Fruit fly (Drosophila melanogaster) whole organism, embryonic: Measurements from ENCODE around the gene CG16710.

Experiments used
- BEAF-32 ChIP-seq: fragments of 200-800 bp; sonication (Bioruptor generic); optimal IDR thresholded peaks from 3 replicates; lab custom pipeline; 2017; ENCODE audit warnings: missing biosample characterization, missing genetic modification characterization, mild to moderate bottlenecking, moderate library complexity, missing genetic modification reagents
- CG10274 ChIP-seq: fragments of 200-800 bp; sonication (Bioruptor generic); optimal IDR thresholded peaks from 3 replicates; lab custom pipeline; 2017; ENCODE audit warnings: missing biosample characterization, mild to moderate bottlenecking, missing genetic modification characterization
- CG10654 ChIP-seq: fragments of 200-800 bp; sonication (Bioruptor generic); optimal IDR thresholded peaks from 2 replicates; lab custom pipeline; 2016; ENCODE audit warnings: missing biosample characterization, missing genetic modification characterization
- CG11085 ChIP-seq: fragments of 200-800 bp; sonication (Bioruptor generic); IDR thresholded peaks from 2 replicates; pipeline ENCODE4 v1.3.6; 2022; ENCODE audit warnings: missing biosample characterization, missing genetic modification characterization
- CG11456 ChIP-seq: fragments of 200-800 bp; sonication (Bioruptor generic); IDR thresholded peaks from 3 replicates; pipeline ENCODE4 v1.3.6; 2022; ENCODE audit warnings: missing biosample characterization, missing genetic modification characterization
- CG12236 ChIP-seq: fragments of 200-800 bp; sonication (Bioruptor generic); optimal IDR thresholded peaks from 2 replicates; lab custom pipeline; 2016; ENCODE audit warnings: missing biosample characterization, missing genetic modification characterization
- CG12299 ChIP-seq: fragments of 200-800 bp; sonication (Bioruptor generic); optimal IDR thresholded peaks from 2 replicates; lab custom pipeline; 2018; ENCODE audit warnings: missing biosample characterization, mild to moderate bottlenecking, missing genetic modification characterization
- CG12744 ChIP-seq: fragments of 200-800 bp; sonication (Bioruptor generic); optimal IDR thresholded peaks from 2 replicates; lab custom pipeline; 2016; ENCODE audit warnings: missing biosample characterization, missing genetic modification characterization
- CG14050 ChIP-seq: fragments of 200-800 bp; sonication (Bioruptor generic); IDR thresholded peaks from 3 replicates; pipeline ENCODE4 v1.3.6; 2022; ENCODE audit warnings: missing biosample characterization, missing genetic modification characterization
- CG1792 ChIP-seq: fragments of 200-800 bp; sonication (Bioruptor generic); optimal IDR thresholded peaks from 2 replicates; lab custom pipeline; 2016; ENCODE audit warnings: missing biosample characterization, missing genetic modification characterization
- CG18011 ChIP-seq: fragments of 200-800 bp; sonication (Bioruptor generic); optimal IDR thresholded peaks from 2 replicates; lab custom pipeline; 2017; ENCODE audit warnings: missing biosample characterization, missing genetic modification characterization, mild to moderate bottlenecking, moderate library complexity, missing genotype
- CG18599 ChIP-seq: fragments of 200-800 bp; sonication (Bioruptor generic); optimal IDR thresholded peaks from 3 replicates; lab custom pipeline; 2017; ENCODE audit warnings: missing biosample characterization, missing genetic modification characterization, mild to moderate bottlenecking, moderate library complexity, missing genetic modification reagents
- CG30431 ChIP-seq: fragments of 200-800 bp; sonication (Bioruptor generic); optimal IDR thresholded peaks from 2 replicates; lab custom pipeline; 2017; ENCODE audit warnings: missing biosample characterization, missing genetic modification characterization
- CG3065 ChIP-seq: fragments of 200-800 bp; sonication (Bioruptor generic); optimal IDR thresholded peaks from 2 replicates; lab custom pipeline; 2016; ENCODE audit warnings: missing biosample characterization, missing genetic modification characterization
- CG31365 ChIP-seq: fragments of 200-800 bp; sonication (Bioruptor generic); optimal IDR thresholded peaks from 2 replicates; lab custom pipeline; 2018; ENCODE audit warnings: missing biosample characterization, mild to moderate bottlenecking, missing genetic modification characterization
- CG3281 ChIP-seq: fragments of 200-800 bp; sonication (Bioruptor generic); optimal IDR thresholded peaks from 3 replicates; lab custom pipeline; 2017; ENCODE audit warnings: missing biosample characterization, mild to moderate bottlenecking, missing genetic modification characterization
- CG34376 ChIP-seq: fragments of 200-800 bp; sonication (Bioruptor generic); optimal IDR thresholded peaks from 2 replicates; lab custom pipeline; 2018; ENCODE audit warnings: missing biosample characterization, mild to moderate bottlenecking, missing genetic modification characterization
- CG3995 ChIP-seq: fragments of 200-800 bp; sonication (Bioruptor generic); optimal IDR thresholded peaks from 3 replicates; lab custom pipeline; 2016; ENCODE audit warnings: missing biosample characterization, missing genetic modification characterization
- CG42726 ChIP-seq: fragments of 200-800 bp; sonication (Bioruptor generic); IDR thresholded peaks from 2 replicates; pipeline ENCODE4 v1.3.6; 2022; ENCODE audit warnings: missing biosample characterization, missing genetic modification characterization; ENCODE audit not compliant: partially characterized antibody
- CG7928 ChIP-seq: fragments of 200-800 bp; sonication (Bioruptor generic); optimal IDR thresholded peaks from 2 replicates; lab custom pipeline; 2017; ENCODE audit warnings: missing biosample characterization, mild to moderate bottlenecking, missing genetic modification characterization
- CG8359 ChIP-seq: fragments of 200-800 bp; sonication (Bioruptor generic); optimal IDR thresholded peaks from 2 replicates; lab custom pipeline; 2017; ENCODE audit warnings: missing biosample characterization, mild to moderate bottlenecking, missing genetic modification characterization, borderline replicate concordance
- CG8765 ChIP-seq: fragments of 200-800 bp; sonication (Bioruptor generic); IDR thresholded peaks from 2 replicates; pipeline ENCODE4 v1.3.6; 2022; ENCODE audit warnings: missing biosample characterization, missing genetic modification characterization
- CkIIα-i1 ChIP-seq: fragments of 200-800 bp; sonication (Bioruptor generic); IDR thresholded peaks from 2 replicates; pipeline ENCODE4 v1.3.6; 2022; ENCODE audit warnings: missing biosample characterization, missing genetic modification characterization
- CrebB ChIP-seq: fragments of 200-800 bp; sonication (Bioruptor generic); optimal IDR thresholded peaks from 3 replicates; lab custom pipeline; 2018; ENCODE audit warnings: missing biosample characterization, mild to moderate bottlenecking, missing genetic modification characterization
- Deaf1 ChIP-seq: fragments of 200-800 bp; optimal IDR thresholded peaks from 3 replicates; lab custom pipeline; 2019; ENCODE audit warnings: missing biosample characterization, mild to moderate bottlenecking, missing genetic modification characterization, moderate library complexity
- Dfd ChIP-seq, 2 experiments: fragments of >200 bp; optimal IDR thresholded peaks; 2 replicates each; lab custom pipeline; 2017; ENCODE audit warnings: missing biosample characterization in 2 of 2, missing genetic modification characterization in 2 of 2
- Doc3 ChIP-seq: fragments of 200-800 bp; sonication (Bioruptor generic); IDR thresholded peaks from 3 replicates; pipeline ENCODE4 v1.3.6; 2022; ENCODE audit warnings: missing biosample characterization, missing genetic modification characterization; ENCODE audit not compliant: partially characterized antibody
- E2f2 ChIP-seq: fragments of 200-800 bp; sonication (Bioruptor generic); IDR thresholded peaks from 2 replicates; pipeline ENCODE4 v1.3.6; 2022; ENCODE audit warnings: missing biosample characterization, missing genetic modification characterization
- Hmr ChIP-seq: fragments of 200-800 bp; sonication (Bioruptor generic); optimal IDR thresholded peaks from 3 replicates; lab custom pipeline; 2017; ENCODE audit warnings: mild to moderate bottlenecking, missing biosample characterization, missing genetic modification reagents, missing genetic modification characterization
- Hr51 ChIP-seq, 2 experiments: fragments of 200-800 bp; sonication (Bioruptor generic); optimal IDR thresholded peaks; 2 replicates in 1 of 2; 3 replicates in 1 of 2; lab custom pipeline; 2016 to 2018; ENCODE audit warnings: missing biosample characterization in 2 of 2, missing genetic modification characterization in 2 of 2, mild to moderate bottlenecking in 1 of 2, moderate library complexity in 1 of 2
- Lim3 ChIP-seq: fragments of 200-800 bp; sonication (Bioruptor generic); IDR thresholded peaks from 2 replicates; pipeline ENCODE4 v1.3.6; 2022; ENCODE audit warnings: missing biosample characterization, missing genetic modification characterization
- MESR4 ChIP-seq: fragments of 200-800 bp; sonication (Bioruptor generic); optimal IDR thresholded peaks from 2 replicates; lab custom pipeline; 2018; ENCODE audit warnings: missing biosample characterization, mild to moderate bottlenecking, missing genetic modification characterization, moderate library complexity
- Nf-YA ChIP-seq: fragments of 200-800 bp; sonication (Bioruptor generic); IDR thresholded peaks from 2 replicates; pipeline ENCODE4 v1.3.6; 2022; ENCODE audit warnings: missing biosample characterization, missing genetic modification characterization
- Oli ChIP-seq: fragments of 200-800 bp; sonication (Bioruptor generic); optimal IDR thresholded peaks from 2 replicates; lab custom pipeline; 2018; ENCODE audit warnings: missing biosample characterization, mild to moderate bottlenecking, missing genetic modification characterization, moderate library complexity
- Opbp ChIP-seq: fragments of 200-800 bp; sonication (Bioruptor generic); IDR thresholded peaks from 3 replicates; pipeline ENCODE4 v1.3.6; 2022; ENCODE audit warnings: missing biosample characterization, missing genetic modification characterization; ENCODE audit not compliant: partially characterized antibody
- Ravus ChIP-seq: fragments of 200-800 bp; sonication (Bioruptor generic); IDR thresholded peaks from 2 replicates; pipeline ENCODE4 v1.3.6; 2022; ENCODE audit warnings: missing biosample characterization, missing genetic modification characterization
- Sox102F ChIP-seq: fragments of 200-800 bp; sonication (Bioruptor generic); optimal IDR thresholded peaks from 2 replicates; lab custom pipeline; 2018; ENCODE audit warnings: missing biosample characterization, mild to moderate bottlenecking, missing genetic modification characterization, moderate library complexity
- bigmax ChIP-seq: fragments of 200-800 bp; sonication (Bioruptor generic); optimal IDR thresholded peaks from 2 replicates; lab custom pipeline; 2018; ENCODE audit warnings: missing biosample characterization, mild to moderate bottlenecking, missing genetic modification characterization
- dati ChIP-seq: fragments of 200-800 bp; sonication (Bioruptor generic); IDR thresholded peaks from 2 replicates; pipeline ENCODE4 v1.3.6; 2022; ENCODE audit warnings: missing biosample characterization, missing genetic modification characterization
- gem ChIP-seq: fragments of 200-800 bp; sonication (Bioruptor generic); optimal IDR thresholded peaks from 2 replicates; lab custom pipeline; 2019; ENCODE audit warnings: missing biosample characterization, mild to moderate bottlenecking, missing genetic modification characterization, moderate library complexity
- jing ChIP-seq: fragments of 200-800 bp; sonication (Bioruptor generic); optimal IDR thresholded peaks from 2 replicates; lab custom pipeline; 2018; ENCODE audit warnings: missing biosample characterization, mild to moderate bottlenecking, missing genetic modification characterization
- kay ChIP-seq: fragments of 200-800 bp; sonication (Bioruptor generic); optimal IDR thresholded peaks from 2 replicates; lab custom pipeline; 2016; ENCODE audit warnings: missing biosample characterization, missing genetic modification characterization
- klu ChIP-seq: fragments of 200-800 bp; sonication (Bioruptor generic); IDR thresholded peaks from 2 replicates; pipeline ENCODE4 v1.3.6; 2022; ENCODE audit warnings: missing biosample characterization, missing genetic modification characterization
- mld ChIP-seq: fragments of 200-800 bp; sonication (Bioruptor generic); IDR thresholded peaks from 3 replicates; pipeline ENCODE4 v1.3.6; 2022; ENCODE audit warnings: missing biosample characterization, missing genetic modification characterization; ENCODE audit not compliant: partially characterized antibody
- otp ChIP-seq: fragments of 200-800 bp; sonication (Bioruptor generic); IDR thresholded peaks from 3 replicates; pipeline ENCODE4, ENCODE4 v1.3.6; 2022; ENCODE audit warnings: missing biosample characterization, missing genetic modification characterization
- pita ChIP-seq: fragments of 200-800 bp; sonication (Bioruptor generic); optimal IDR thresholded peaks from 2 replicates; lab custom pipeline; 2017; ENCODE audit warnings: missing biosample characterization, mild to moderate bottlenecking, missing genetic modification characterization
- psq ChIP-seq: fragments of 200-800 bp; sonication (Bioruptor generic); optimal IDR thresholded peaks from 2 replicates; lab custom pipeline; 2017; ENCODE audit warnings: missing biosample characterization, missing genetic modification characterization
- pum ChIP-seq: fragments of 200-800 bp; sonication (Bioruptor generic); optimal IDR thresholded peaks from 2 replicates; lab custom pipeline; 2016; ENCODE audit warnings: missing biosample characterization, missing genetic modification characterization
- sd ChIP-seq: fragments of 200-800 bp; sonication (Bioruptor generic); optimal IDR thresholded peaks from 3 replicates; lab custom pipeline; 2018; ENCODE audit warnings: missing biosample characterization, mild to moderate bottlenecking, missing genetic modification characterization, moderate library complexity
- sens ChIP-seq: fragments of 200-800 bp; sonication (Bioruptor generic); peaks from one replicate; lab custom pipeline; 2016; ENCODE audit warnings: missing biosample characterization, missing genetic modification characterization
- usp ChIP-seq: fragments of >200 bp; optimal IDR thresholded peaks from 2 replicates; lab custom pipeline; 2017; ENCODE audit warnings: missing biosample characterization, missing genetic modification characterization

Gene CG16710

DNA sequence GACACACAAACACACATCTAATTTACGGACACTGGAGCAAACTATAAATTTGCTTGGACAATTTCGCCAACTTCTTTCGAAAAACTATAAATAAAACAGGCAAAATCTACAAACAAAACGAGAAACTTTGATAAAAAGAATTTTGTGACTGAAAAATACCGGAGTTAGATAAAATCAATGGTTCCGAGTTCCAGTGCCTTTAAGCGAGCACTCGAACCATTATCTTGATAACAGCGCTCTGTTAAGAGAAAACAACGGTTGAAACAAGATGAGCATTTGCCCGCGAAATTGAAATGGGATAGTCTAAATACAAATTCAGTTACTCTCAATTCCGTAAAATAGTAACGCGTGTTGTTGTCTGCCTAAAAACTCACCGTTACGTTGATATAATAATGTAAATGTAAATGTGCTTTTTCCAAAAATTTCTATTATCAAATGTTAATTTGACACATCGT lies 12.3 kb downstream of the CG16710 start, which contains the start of gene CG10254 (continued):
- no peak for TF ChIP-seq CG12236 (GFP tag; lab: Kevin White, UChicago)
- TF ChIP-seq CG3995 (GFP tag; lab: Kevin White, UChicago): peak; percentile 50
- no peak for TF ChIP-seq CG34376 (GFP tag; lab: Kevin White, UChicago)
- TF ChIP-seq CG42726 (GFP tag; lab: Robert Waterston, UW): no peak
- TF ChIP-seq Dfd (GFP tag; optimal IDR thresholded peaks at IDR 0.05; lab: Kevin White, UChicago): no peak
- TF ChIP-seq Hmr (GFP tag; lab: Kevin White, UChicago): no peak
- TF ChIP-seq Sox102F (GFP tag; lab: Kevin White, UChicago): no peak
- no peak for TF ChIP-seq CrebB (tag; lab: Kevin White, UChicago)
- no peak for TF ChIP-seq pum
- TF ChIP-seq Deaf1 (tag; lab: Kevin White, UChicago): no peak
- TF ChIP-seq CG7928: peak; percentile 33
- TF ChIP-seq CG3281 (GFP tag; lab: Kevin White, UChicago): no peak
- no peak for TF ChIP-seq CkIIα-i1 (GFP tag; lab: Robert Waterston, UW)
- TF ChIP-seq mld (GFP tag; lab: Robert Waterston, UW): no peak
- TF ChIP-seq CG18599: no peak
- TF ChIP-seq otp (GFP tag; lab: Robert Waterston, UW): no peak
- TF ChIP-seq CG8359 (GFP tag; lab: Kevin White, UChicago): no peak
- peak; percentile 7 for TF ChIP-seq CG12299 (tag; lab: Kevin White, UChicago)
- TF ChIP-seq CG11456 (GFP tag; lab: Robert Waterston, UW): no peak
- TF ChIP-seq Hr51 (GFP tag; optimal IDR thresholded peaks at IDR 0.05; lab: Kevin White, UChicago): no peak
- no peak for TF ChIP-seq usp (GFP tag; lab: Kevin White, UChicago)
- TF ChIP-seq CG30431 (GFP tag; lab: Kevin White, UChicago): no peak
- no peak for TF ChIP-seq dati (GFP tag; lab: Robert Waterston, UW)
- no peak for TF ChIP-seq jing (GFP tag; lab: Kevin White, UChicago)
- TF ChIP-seq Opbp (GFP tag; lab: Robert Waterston, UW): no peak
- TF ChIP-seq MESR4 (GFP tag; lab: Kevin White, UChicago): peak; percentile 55
- TF ChIP-seq CG3065 (GFP tag; lab: Kevin White, UChicago): no peak
- TF ChIP-seq Ravus (GFP tag; lab: Robert Waterston, UW): no peak
- TF ChIP-seq sd (tag; lab: Kevin White, UChicago): no peak
- no peak for TF ChIP-seq CG1792 (GFP tag; lab: Kevin White, UChicago)
- TF ChIP-seq CG14050 (GFP tag; lab: Robert Waterston, UW): no peak
- TF ChIP-seq CG10654 (GFP tag; lab: Kevin White, UChicago): no peak
- TF ChIP-seq Nf-YA (GFP tag; lab: Robert Waterston, UW): no peak
- TF ChIP-seq Doc3 (GFP tag; lab: Robert Waterston, UW): no peak
- no peak for TF ChIP-seq CG31365
- TF ChIP-seq gem: no peak
- no peak for TF ChIP-seq CG8765 (GFP tag; lab: Robert Waterston, UW)
- no peak for TF ChIP-seq CG18011 (GFP tag; lab: Kevin White, UChicago)
- peak; percentile 64 for TF ChIP-seq pita (GFP tag; lab: Kevin White, UChicago)
- peak; percentile 55 for TF ChIP-seq bigmax
- TF ChIP-seq psq: no peak
- no peak for TF ChIP-seq klu (GFP tag; lab: Robert Waterston, UW)
- peak; percentile 18 for TF ChIP-seq BEAF-32 (GFP tag; lab: Kevin White, UChicago)
- no peak for TF ChIP-seq CG11085 (GFP tag; lab: Robert Waterston, UW)
- no peak for TF ChIP-seq Oli (tag; lab: Kevin White, UChicago)
- peak; percentile 90 for TF ChIP-seq E2f2 (GFP tag; lab: Robert Waterston, UW)
- TF ChIP-seq kay (GFP tag; lab: Kevin White, UChicago): no peak
- no peak for TF ChIP-seq Lim3
- TF ChIP-seq sens (GFP tag; lab: Kevin White, UChicago): no peak
- TF ChIP-seq CG10274: no peak
- no peak for TF ChIP-seq CG12744
